Worm (Caenorhabditis elegans) whole organism, L3 larva: ENCODE data around the gene C44B11.1.

Experiments
- R02D3.7 ChIP-seq: fragments of 150-350 bp; optimal IDR thresholded peaks from 2 replicates; lab custom pipeline; 2014; ENCODE audit warnings: missing biosample characterization, missing genetic modification characterization
- ZK546.5 ChIP-seq: sonication (generic microtip); optimal IDR thresholded peaks from 2 replicates; lab custom pipeline; 2017; ENCODE audit warnings: missing biosample characterization, missing genetic modification characterization
- ama-1 ChIP-seq: fragments of 150-350 bp; optimal IDR thresholded peaks from 2 replicates; lab custom pipeline; 2018
- ceh-16 ChIP-seq: sonication (generic microtip); optimal IDR thresholded peaks from 2 replicates; lab custom pipeline; 2017; ENCODE audit warnings: missing biosample characterization, missing genetic modification characterization
- ceh-28 ChIP-seq: fragments of 150-350 bp; optimal IDR thresholded peaks from 2 replicates; lab custom pipeline; 2014; ENCODE audit warnings: missing biosample characterization, missing genetic modification reagents, missing genetic modification characterization
- ceh-82 ChIP-seq: fragments of 150-350 bp; optimal IDR thresholded peaks from 2 replicates; lab custom pipeline; 2014; ENCODE audit warnings: missing biosample characterization, missing genetic modification characterization
- egl-27 ChIP-seq: sonication (generic microtip); optimal IDR thresholded peaks from 4 replicates; lab custom pipeline; 2017; ENCODE audit warnings: missing biosample characterization, missing genetic modification reagents, missing genetic modification characterization
- egl-5 ChIP-seq: fragments of 150-350 bp; optimal IDR thresholded peaks from 2 replicates; lab custom pipeline; 2017; ENCODE audit warnings: missing biosample characterization, missing genetic modification reagents, missing genetic modification characterization, inconsistent platforms
- eor-1 ChIP-seq, 2 experiments: fragments of 150-350 bp; optimal IDR thresholded peaks; 2 replicates each; lab custom pipeline; 2014 to 2018; ENCODE audit warnings: missing biosample characterization in 2 of 2, missing genetic modification characterization in 2 of 2
- fkh-10 ChIP-seq: sonication (generic microtip); optimal IDR thresholded peaks from 2 replicates; lab custom pipeline; 2017; ENCODE audit warnings: missing biosample characterization, missing genetic modification reagents, missing genetic modification characterization
- fos-1 ChIP-seq: fragments of 150-350 bp; optimal IDR thresholded peaks from 2 replicates; lab custom pipeline; 2014; ENCODE audit warnings: missing biosample characterization, missing genetic modification characterization
- hmg-11 ChIP-seq: sonication (generic microtip); optimal IDR thresholded peaks from 2 replicates; lab custom pipeline; 2016; ENCODE audit warnings: missing genetic modification characterization, missing compliant biosample characterization
- jun-1 ChIP-seq: fragments of 150-350 bp; optimal IDR thresholded peaks from 2 replicates; lab custom pipeline; 2014; ENCODE audit warnings: missing biosample characterization, missing genetic modification reagents, missing genetic modification characterization
- lin-15B ChIP-seq: fragments of 150-350 bp; optimal IDR thresholded peaks from 2 replicates; lab custom pipeline; 2014; ENCODE audit warnings: missing biosample characterization, missing genetic modification characterization
- lsy-12 ChIP-seq: sonication (generic microtip); optimal IDR thresholded peaks from 2 replicates; lab custom pipeline; 2016; ENCODE audit warnings: mild to moderate bottlenecking, missing genetic modification characterization, missing compliant biosample characterization
- mdl-1 ChIP-seq: fragments of 150-350 bp; optimal IDR thresholded peaks from 2 replicates; lab custom pipeline; 2014; ENCODE audit warnings: missing biosample characterization, missing genetic modification characterization
- mml-1 ChIP-seq: fragments of 150-350 bp; sonication (generic microtip); optimal IDR thresholded peaks from 3 replicates; lab custom pipeline; 2014; ENCODE audit warnings: missing biosample characterization, missing genetic modification characterization
- nfya-1 ChIP-seq: sonication (generic microtip); optimal IDR thresholded peaks from 2 replicates; lab custom pipeline; 2017; ENCODE audit warnings: missing genetic modification characterization, mild to moderate bottlenecking, missing compliant biosample characterization, antibody characterized with exemption, moderate library complexity; ENCODE audit not compliant: insufficient read depth
- nhr-11 ChIP-seq: fragments of 150-350 bp; optimal IDR thresholded peaks from 2 replicates; lab custom pipeline; 2014; ENCODE audit warnings: missing biosample characterization, missing genetic modification characterization
- nhr-12 ChIP-seq: fragments of 150-350 bp; optimal IDR thresholded peaks from 2 replicates; lab custom pipeline; 2014; ENCODE audit warnings: missing biosample characterization, missing genetic modification characterization
- nhr-23 ChIP-seq: fragments of 150-350 bp; optimal IDR thresholded peaks from 2 replicates; lab custom pipeline; 2014; ENCODE audit warnings: missing biosample characterization, missing genetic modification reagents, missing genetic modification characterization
- nhr-237 ChIP-seq: fragments of 150-350 bp; optimal IDR thresholded peaks from 2 replicates; lab custom pipeline; 2014; ENCODE audit warnings: missing biosample characterization, missing genetic modification characterization
- nhr-25 ChIP-seq: sonication (generic microtip); optimal IDR thresholded peaks from 2 replicates; lab custom pipeline; 2017; ENCODE audit warnings: missing biosample characterization, missing genetic modification characterization
- nhr-28 ChIP-seq: fragments of 150-350 bp; optimal IDR thresholded peaks from 2 replicates; lab custom pipeline; 2014; ENCODE audit warnings: missing biosample characterization, missing genetic modification characterization
- nhr-43 ChIP-seq: sonication (generic microtip); optimal IDR thresholded peaks from 2 replicates; lab custom pipeline; 2016; ENCODE audit warnings: mild to moderate bottlenecking, missing genetic modification characterization, missing compliant biosample characterization; ENCODE audit not compliant: poor library complexity, severe bottlenecking
- nhr-77 ChIP-seq: fragments of 150-350 bp; optimal IDR thresholded peaks from 2 replicates; lab custom pipeline; 2014; ENCODE audit warnings: missing biosample characterization, missing genetic modification characterization
- pha-4 ChIP-seq: fragments of 150-350 bp; optimal IDR thresholded peaks from 2 replicates; lab custom pipeline; 2014; ENCODE audit warnings: missing biosample characterization, missing genetic modification reagents, missing genetic modification characterization
- pqm-1 ChIP-seq: fragments of 150-350 bp; optimal IDR thresholded peaks from 2 replicates; lab custom pipeline; 2017; ENCODE audit warnings: missing biosample characterization, missing genetic modification characterization, inconsistent platforms
- sea-2 ChIP-seq: fragments of 150-350 bp; sonication (generic microtip); optimal IDR thresholded peaks from 4 replicates; lab custom pipeline; 2014; ENCODE audit warnings: missing biosample characterization, missing genetic modification reagents, missing genetic modification characterization
- skn-1 ChIP-seq: fragments of 150-350 bp; optimal IDR thresholded peaks from 2 replicates; lab custom pipeline; 2014; ENCODE audit warnings: missing biosample characterization, missing genetic modification characterization
- snpc-4 ChIP-seq: fragments of 150-350 bp; optimal IDR thresholded peaks from 2 replicates; lab custom pipeline; 2014; ENCODE audit warnings: missing biosample characterization, missing genetic modification characterization
- tbx-2 ChIP-seq: sonication (generic microtip); optimal IDR thresholded peaks from 2 replicates; lab custom pipeline; 2016; ENCODE audit warnings: mild to moderate bottlenecking, missing genetic modification characterization, missing compliant biosample characterization
- unc-39 ChIP-seq: sonication (generic microtip); optimal IDR thresholded peaks from 4 replicates; lab custom pipeline; 2017; ENCODE audit warnings: missing biosample characterization, missing genetic modification characterization
- unc-62 ChIP-seq: fragments of 150-350 bp; sonication (generic microtip); optimal IDR thresholded peaks from 4 replicates; lab custom pipeline; 2014; ENCODE audit warnings: missing biosample characterization, missing genetic modification reagents, missing genetic modification characterization
- zag-1 ChIP-seq: fragments of 150-350 bp; optimal IDR thresholded peaks from 2 replicates; lab custom pipeline; 2014; ENCODE audit warnings: missing biosample characterization, missing genetic modification characterization
- ztf-11 ChIP-seq: fragments of 150-350 bp; optimal IDR thresholded peaks from 2 replicates; lab custom pipeline; 2014; ENCODE audit warnings: missing biosample characterization, missing genetic modification characterization
- ztf-4 ChIP-seq: fragments of 150-350 bp; optimal IDR thresholded peaks from 2 replicates; lab custom pipeline; 2014; ENCODE audit warnings: missing biosample characterization, missing genetic modification characterization

C44B11.1 gene

DNA sequence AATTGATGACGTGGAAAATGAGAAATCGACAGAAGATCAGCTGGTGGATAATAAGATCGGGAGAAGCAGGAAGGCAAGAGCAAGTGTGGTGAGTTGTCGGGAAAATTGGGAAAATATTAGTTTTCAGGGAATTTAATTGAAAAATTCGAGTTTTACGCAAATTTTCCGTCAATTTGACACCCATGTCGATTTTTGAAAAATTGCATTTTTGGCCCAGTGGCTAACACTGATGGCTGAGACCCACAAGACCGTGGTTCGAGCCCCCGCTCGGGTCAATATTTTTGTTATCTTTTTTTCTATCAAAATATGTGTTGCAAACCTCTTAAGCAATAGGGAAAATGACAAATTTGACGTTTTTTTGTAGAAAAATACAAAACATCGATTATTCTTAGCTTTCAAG lies 33.5 kb downstream of the C44B11.1 start:
- TF ChIP-seq mml-1 (tag; lab: Kevin White, UChicago) (no peak), ZK546.5 (tag; lab: Kevin White, UChicago) (no peak), nhr-28 (no peak), ceh-82 (no peak), jun-1 (tag; lab: Kevin White, UChicago) (no peak), nhr-11 (tag; lab: Kevin White, UChicago) (no peak), fkh-10 (GFP tag; lab: Kevin White, UChicago) (no peak), sea-2 (GFP tag; lab: Kevin White, UChicago) (no peak), eor-1 (tag; optimal IDR thresholded peaks at IDR 0.05; lab: Kevin White, UChicago) (no peak), R02D3.7 (tag; lab: Kevin White, UChicago) (no peak), ceh-16 (no peak), lin-15B (no peak), nhr-23 (tag; lab: Kevin White, UChicago) (no peak), unc-62 (GFP tag; lab: Kevin White, UChicago) (no peak), nfya-1 (tag; lab: Kevin White, UChicago) (no peak), egl-27 (tag; lab: Kevin White, UChicago) (no peak), zag-1 (tag; lab: Kevin White, UChicago) (no peak), nhr-77 (tag; lab: Kevin White, UChicago) (no peak), skn-1 (no peak)

DNA sequence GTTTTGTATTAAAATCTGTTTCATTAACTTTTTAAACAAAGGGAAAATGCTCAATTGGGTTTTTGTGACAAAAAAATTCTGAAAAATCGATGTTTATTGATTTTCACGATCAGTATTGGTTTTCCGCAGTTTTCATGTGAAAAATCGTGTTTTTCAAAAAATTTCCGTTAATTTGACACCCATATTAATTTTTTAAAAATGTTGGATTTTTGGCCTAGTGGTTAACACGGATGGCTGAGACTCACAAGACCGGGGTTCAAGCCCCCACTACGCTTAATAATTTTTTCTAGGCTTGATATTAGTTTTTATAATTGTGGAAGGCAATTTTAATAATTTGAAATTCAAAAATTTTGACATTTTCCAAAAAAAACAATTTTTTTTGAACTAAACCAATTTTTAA lies 35.6 kb downstream of the C44B11.1 start:
- TF ChIP-seq nfya-1 (tag; lab: Kevin White, UChicago) (no peak), mdl-1 (no peak), ztf-4 (no peak), pha-4 (tag; lab: Kevin White, UChicago) (no peak), egl-27 (tag; lab: Kevin White, UChicago) (no peak)

DNA sequence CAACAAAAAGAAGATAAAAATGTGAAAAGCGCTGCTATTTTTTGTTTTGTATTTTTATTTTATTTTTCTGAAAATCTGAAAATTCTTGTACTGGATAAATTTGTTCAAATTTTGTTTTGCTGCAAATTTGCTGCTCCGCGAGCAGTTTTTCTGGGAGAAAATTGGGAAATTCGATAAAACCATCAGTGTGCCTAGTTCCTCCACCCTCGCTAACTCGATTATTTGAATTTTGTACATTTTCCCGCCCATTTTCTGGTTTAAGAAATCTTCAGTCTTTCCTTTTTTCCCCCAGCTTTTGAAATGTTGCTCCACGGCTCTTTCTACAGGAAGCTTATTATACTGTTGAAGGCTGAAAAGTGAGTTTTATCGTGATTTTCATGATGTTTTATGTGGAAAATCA lies 36.1 kb downstream of the C44B11.1 start, which contains the start of gene R148.8:
R148.8 (plus strand) TSS at position 301 of the 400 bp plus-strand sequence.
- TF ChIP-seq egl-27 (tag; lab: Kevin White, UChicago) (no peak), unc-39 (tag; lab: Kevin White, UChicago) (no peak), mdl-1 (no peak), egl-5 (tag; lab: Kevin White, UChicago) (no peak), nhr-11 (tag; lab: Kevin White, UChicago) (no peak), zag-1 (tag; lab: Kevin White, UChicago) (no peak), ceh-16 (no peak), ztf-4 (no peak), ztf-11 (tag; lab: Kevin White, UChicago) (no peak), nhr-237 (tag; lab: Kevin White, UChicago) (no peak), lsy-12 (no peak), nfya-1 (tag; lab: Kevin White, UChicago) (no peak), ceh-28 (tag; lab: Kevin White, UChicago) (no peak), nhr-25 (tag; lab: Kevin White, UChicago) (no peak), R02D3.7 (tag; lab: Kevin White, UChicago) (no peak), hmg-11 (tag; lab: Kevin White, UChicago) (no peak), nhr-77 (tag; lab: Kevin White, UChicago) (no peak), fos-1 (tag; lab: Kevin White, UChicago) (no peak), ceh-82 (no peak), ama-1 (lab: Kevin White, UChicago) (no peak)

DNA sequence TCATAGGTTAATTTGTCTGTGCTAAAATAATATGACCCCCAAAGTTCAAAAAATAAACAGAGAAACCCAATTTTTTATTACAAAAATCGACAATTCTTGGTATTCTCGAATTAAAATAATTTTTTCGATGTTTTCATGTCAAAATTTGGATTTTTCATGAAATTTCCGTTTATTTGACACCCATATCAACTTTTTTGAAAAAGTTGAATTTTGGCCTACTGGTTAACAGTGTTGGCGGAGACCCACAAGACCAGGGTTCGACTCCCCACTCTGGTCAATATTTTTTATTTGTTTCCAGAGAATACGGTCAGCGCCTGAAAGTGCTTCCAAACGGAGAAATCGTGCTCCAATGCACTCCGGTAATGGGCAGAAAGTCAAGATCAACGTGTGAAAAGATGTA lies 36.7 kb downstream of the C44B11.1 start:
- TF ChIP-seq nhr-28 (no peak), egl-5 (tag; lab: Kevin White, UChicago) (no peak), lin-15B (no peak), nhr-12 (tag; lab: Kevin White, UChicago) (no peak)

DNA sequence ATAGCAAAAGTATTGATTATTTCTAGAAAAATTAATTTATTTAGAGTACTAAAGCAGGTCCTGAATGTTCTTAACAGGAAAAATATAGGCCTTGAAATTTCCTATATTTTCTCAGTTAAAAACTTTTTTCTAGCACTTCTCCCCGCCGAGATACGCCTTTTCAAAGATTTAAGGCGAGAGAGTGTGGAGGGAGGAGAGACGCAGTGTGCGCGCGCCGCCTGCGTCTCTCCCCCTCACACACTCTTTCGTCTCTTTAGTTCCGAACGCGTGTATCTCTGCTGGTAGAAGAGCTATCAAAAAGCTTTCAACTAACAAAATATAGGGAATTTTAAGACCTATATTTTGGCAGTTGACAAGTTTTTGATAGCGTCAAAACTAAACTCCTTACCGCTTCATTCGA lies 42.8 kb downstream of the C44B11.1 start:
- TF ChIP-seq fkh-10 (GFP tag; lab: Kevin White, UChicago) (no peak), egl-27 (tag; lab: Kevin White, UChicago) (no peak), tbx-2 (no peak), nhr-43 (no peak), pha-4 (tag; lab: Kevin White, UChicago) (no peak), unc-62 (GFP tag; lab: Kevin White, UChicago) (no peak), egl-5 (tag; lab: Kevin White, UChicago) (no peak), snpc-4 (tag; lab: Kevin White, UChicago) (no peak), ceh-28 (tag; lab: Kevin White, UChicago) (no peak), ceh-16 (no peak), nhr-28 (no peak), nfya-1 (tag; lab: Kevin White, UChicago) (no peak), pqm-1 (no peak)
